Worm (Caenorhabditis elegans): ENCODE data around the gene srsx-18.

srsx-18 gene

DNA sequence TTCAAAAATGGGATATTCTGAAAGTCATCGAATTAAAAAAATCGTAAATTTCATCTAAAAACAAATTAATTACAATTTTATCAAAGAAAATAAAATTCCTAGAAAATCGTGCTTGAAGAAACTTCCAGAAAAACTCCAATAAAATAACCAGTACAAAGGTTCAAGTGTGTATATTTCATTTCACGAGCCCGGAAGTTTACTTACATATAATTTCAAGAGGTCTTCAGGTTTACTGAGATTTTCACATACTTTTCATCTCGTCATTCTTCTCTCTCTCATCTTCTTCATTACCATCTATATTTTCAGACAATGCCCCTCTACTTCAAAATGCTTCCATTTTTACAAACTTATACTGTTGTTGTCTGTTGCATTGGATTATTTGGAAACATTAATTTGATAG lies at the start of gene srsx-18:
Gene srsx-18, plus strand, starts transcription at position 301 of the 400 bp plus-strand sequence.
- TF ChIP-seq ceh-82 (tag; optimal IDR thresholded peaks at IDR 0.05) (no peak), vab-15 (tag; optimal IDR thresholded peaks at IDR 0.05) (no peak), mdl-1 (tag; optimal IDR thresholded peaks at IDR 0.05) (no peak), efl-1 (optimal IDR thresholded peaks at IDR 0.05) (no peak), efl-1 (GFP tag; optimal IDR thresholded peaks at IDR 0.05 in 1 of 2) (peak in 1 of 2 experiments; percentile 70), ztf-11 (tag; optimal IDR thresholded peaks at IDR 0.05) (no peak), nhr-90 (tag; optimal IDR thresholded peaks at IDR 0.05; ENCODE audit: poor library complexity) (no peak), sup-37 (GFP tag; optimal IDR thresholded peaks at IDR 0.05) (no peak)

- no peak for TF ChIP-seq mab-9 (GFP tag; IDR thresholded peaks at IDR 0.05)
- TF ChIP-seq unc-98 (GFP tag; IDR thresholded peaks at IDR 0.05) = no peak
- no peak for TF ChIP-seq elt-3 (tag; optimal IDR thresholded peaks at IDR 0.05)
- TF ChIP-seq lir-3 (tag; optimal IDR thresholded peaks at IDR 0.05; ENCODE audit: poor library complexity) = no peak
- TF ChIP-seq hpl-2 (GFP tag; optimal IDR thresholded peaks at IDR 0.05) = no peak
- TF ChIP-seq C16A3.4 (tag; optimal IDR thresholded peaks at IDR 0.05) = no peak
- no peak for TF ChIP-seq lin-15B (tag; optimal IDR thresholded peaks at IDR 0.05)
- no peak for TF ChIP-seq ceh-82 (tag; optimal IDR thresholded peaks at IDR 0.05)
- no peak for TF ChIP-seq nhr-28 (tag; optimal IDR thresholded peaks at IDR 0.05)
- TF ChIP-seq ets-5 (GFP tag; IDR thresholded peaks at IDR 0.05) = no peak
- TF ChIP-seq lin-14 (GFP tag; optimal IDR thresholded peaks at IDR 0.05) = no peak
These were observed 45.4 kb upstream of the srsx-18 start for ce11 chrV:5876966-5877365.

ce11 chrV:5880064-5880463 lies 42.3 kb upstream of the srsx-18 start, which contains the start of gene C02G6.3:
Gene C02G6.3, plus strand, starts transcription at chrV:5880364.
- TF ChIP-seq nhr-237 (tag; optimal IDR thresholded peaks at IDR 0.05) = no peak
- TF ChIP-seq rnt-1 (tag; optimal IDR thresholded peaks at IDR 0.05) = no peak
- no peak for TF ChIP-seq C04F5.9 (tag; optimal IDR thresholded peaks at IDR 0.05)
- TF ChIP-seq hpl-2 (GFP tag; optimal IDR thresholded peaks at IDR 0.05) = no peak
- TF ChIP-seq unc-62 (GFP tag; optimal IDR thresholded peaks at IDR 0.05) = no peak

DNA sequence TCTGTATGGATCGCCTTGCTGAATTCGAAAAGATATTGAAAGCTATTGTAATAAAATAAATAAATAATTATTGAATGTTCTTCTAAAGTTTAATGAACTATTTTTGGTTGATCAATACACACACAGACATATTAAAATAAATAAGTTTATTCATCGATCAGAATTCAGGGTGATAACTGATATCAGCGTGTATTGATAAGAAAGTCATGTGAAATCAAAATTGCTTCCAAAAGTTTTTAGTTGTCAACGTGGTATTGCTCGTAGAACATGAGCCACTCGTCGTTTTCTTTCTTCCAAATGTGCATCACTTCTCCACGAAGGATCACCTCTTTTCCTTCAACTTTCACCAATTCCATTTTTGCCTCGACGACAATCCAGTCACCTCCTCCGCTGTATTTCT lies 39.9 kb upstream of the srsx-18 start:
- no peak for TF ChIP-seq sptf-1 (tag; optimal IDR thresholded peaks at IDR 0.05)
- TF ChIP-seq elt-2 (tag; optimal IDR thresholded peaks at IDR 0.05) = peak; percentile 79

ce11 chrV:5883735-5884134 lies 38.6 kb upstream of the srsx-18 start, which contains the start of gene C04E6.8:
Gene C04E6.8, minus strand, starts transcription at chrV:5883835.
- TF ChIP-seq zip-4 (GFP tag; optimal IDR thresholded peaks at IDR 0.05) = no peak
- TF ChIP-seq elt-3 (tag; optimal IDR thresholded peaks at IDR 0.05) = no peak
- TF ChIP-seq unc-86 (tag; optimal IDR thresholded peaks at IDR 0.05) = no peak
- TF ChIP-seq ceh-8 (GFP tag; optimal IDR thresholded peaks at IDR 0.05) = no peak
- TF ChIP-seq nhr-76 (tag; optimal IDR thresholded peaks at IDR 0.05) = no peak
- no peak for TF ChIP-seq grh-1 (GFP tag; IDR thresholded peaks at IDR 0.05)
- no peak for TF ChIP-seq egl-27 (tag; optimal IDR thresholded peaks at IDR 0.05)
- TF ChIP-seq zag-1 (tag; optimal IDR thresholded peaks at IDR 0.05) = no peak
- TF ChIP-seq unc-62 (GFP tag; optimal IDR thresholded peaks at IDR 0.05) = no peak
- no peak for TF ChIP-seq pag-3 (tag; optimal IDR thresholded peaks at IDR 0.05; ENCODE audit: borderline replicate concordance, insufficient read depth)
- no peak for TF ChIP-seq mef-2 (tag; optimal IDR thresholded peaks at IDR 0.05)
- TF ChIP-seq nhr-47 (tag; optimal IDR thresholded peaks at IDR 0.05) = no peak
- TF ChIP-seq rnt-1 (tag; optimal IDR thresholded peaks at IDR 0.05) = no peak
- no peak for TF ChIP-seq efl-1 (optimal IDR thresholded peaks at IDR 0.05)
- no peak for TF ChIP-seq efl-1 (GFP tag; optimal IDR thresholded peaks at IDR 0.05 in 1 of 2)
- no peak for TF ChIP-seq nhr-71 (tag; optimal IDR thresholded peaks at IDR 0.05)
- TF ChIP-seq nhr-20 (tag; optimal IDR thresholded peaks at IDR 0.05) = no peak
- TF ChIP-seq mdl-1 (tag; optimal IDR thresholded peaks at IDR 0.05) = no peak
- TF ChIP-seq F16B12.6 (tag; optimal IDR thresholded peaks at IDR 0.05) = no peak
- TF ChIP-seq pax-3 (tag; optimal IDR thresholded peaks at IDR 0.05) = no peak

Measured in whole organism, L1 larva.